Worm (Caenorhabditis elegans): ENCODE measurements around the gene daf-2.

daf-2 gene

ce11 chrIII:2947251-2947650, 93.4 kb downstream of the daf-2 start (continued):
- TF ChIP-seq somi-1 (GFP tag; optimal IDR thresholded peaks at IDR 0.05) (no peak), attf-5 (GFP tag; optimal IDR thresholded peaks at IDR 0.05) (peak; percentile 38), efl-1 (GFP tag; optimal IDR thresholded peaks at IDR 0.05) (no peak), K12H6.12 (tag; optimal IDR thresholded peaks at IDR 0.05) (no peak), hmg-1.2 (GFP tag; IDR thresholded peaks at IDR 0.05) (peak; percentile 95), rcor-1 (GFP tag; IDR thresholded peaks at IDR 0.05) (0 out of 2 replicates have a peak, but pooled peaks have one; percentile 25), ztf-25 (GFP tag; IDR thresholded peaks at IDR 0.05) (no peak), mcd-1 (GFP tag; IDR thresholded peaks at IDR 0.05) (peak; percentile 36), snpc-4 (GFP tag; optimal IDR thresholded peaks at IDR 0.05) (no peak), snpc-4 (tag; optimal IDR thresholded peaks at IDR 0.05) (no peak), C17E4.6 (GFP tag; IDR thresholded peaks at IDR 0.05) (no peak), attf-6 (GFP tag; IDR thresholded peaks at IDR 0.05) (no peak), F22D6.2 (tag; optimal IDR thresholded peaks at IDR 0.05) (no peak), hsf-1 (GFP tag; IDR thresholded peaks at IDR 0.05) (no peak), ccch-3 (GFP tag; optimal IDR thresholded peaks at IDR 0.05) (no peak), bed-1 (GFP tag; IDR thresholded peaks at IDR 0.05) (no peak), F57C9.4 (tag; optimal IDR thresholded peaks at IDR 0.05) (no peak), madf-3 (GFP tag; IDR thresholded peaks at IDR 0.05) (no peak), nfyb-1 (GFP tag; IDR thresholded peaks at IDR 0.05) (no peak), zfh-2 (GFP tag; conservative IDR thresholded peaks at IDR 0.05) (peak; percentile 50; the same call in 1 of the 2 replicates), nfya-2 (GFP tag; IDR thresholded peaks at IDR 0.05) (no peak), F49E8.2 (tag; optimal IDR thresholded peaks at IDR 0.05; ENCODE audit: insufficient read depth) (no peak), T07F8.4 (tag; optimal IDR thresholded peaks at IDR 0.05) (no peak)

ce11 chrIII:2946626-2947168, 93.9 kb downstream of the daf-2 start, which contains the start of gene H05C05.1:
TSS of gene H05C05.1 (plus strand) at chrIII:2947118.
- TF ChIP-seq madf-8 (GFP tag; conservative IDR thresholded peaks at IDR 0.05), result peak; percentile 87
- TF ChIP-seq hmg-1.2 (GFP tag; IDR thresholded peaks at IDR 0.05), result peak; percentile 35; the same call in 1 of the 2 replicates
- no peak for TF ChIP-seq cebp-2 (GFP tag; IDR thresholded peaks at IDR 0.05)
- TF ChIP-seq ceh-58 (GFP tag; IDR thresholded peaks at IDR 0.05), result no peak
- peak; percentile 66 for TF ChIP-seq tlf-1 (GFP tag; optimal IDR thresholded peaks at IDR 0.05)
- TF ChIP-seq D2030.7 (GFP tag; IDR thresholded peaks at IDR 0.05), result peak; percentile 80
- TF ChIP-seq dpff-1 (tag; optimal IDR thresholded peaks at IDR 0.05), result no peak
- no peak for TF ChIP-seq Y53G8AR.9 (GFP tag; conservative IDR thresholded peaks at IDR 0.05)
- TF ChIP-seq lin-54 (GFP tag; optimal IDR thresholded peaks at IDR 0.05), result peak; percentile 45
- no peak for TF ChIP-seq hmg-20 (GFP tag; IDR thresholded peaks at IDR 0.05)
- peak; percentile 100 for TF ChIP-seq lsl-1 (GFP tag; optimal IDR thresholded peaks at IDR 0.05)
- no peak for TF ChIP-seq F57A8.1 (GFP tag; optimal IDR thresholded peaks at IDR 0.05)
- TF ChIP-seq snpc-1.3 (tag; optimal IDR thresholded peaks at IDR 0.05; ENCODE audit: insufficient read depth), result peak; percentile 44
- TF ChIP-seq him-1 (tag; optimal IDR thresholded peaks at IDR 0.05), result peak; percentile 32
- no peak for TF ChIP-seq nhr-27 (tag; optimal IDR thresholded peaks at IDR 0.05)
- TF ChIP-seq mxl-1 (tag; optimal IDR thresholded peaks at IDR 0.05), result no peak
- no peak for TF ChIP-seq nfya-2 (GFP tag; IDR thresholded peaks at IDR 0.05)
- TF ChIP-seq snpc-3.4 (tag; optimal IDR thresholded peaks at IDR 0.05), result peak; percentile 50
- no peak for TF ChIP-seq F39B2.1 (GFP tag; IDR thresholded peaks at IDR 0.05)
- TF ChIP-seq attf-5 (GFP tag; optimal IDR thresholded peaks at IDR 0.05), result no peak
- TF ChIP-seq rcor-1 (GFP tag; IDR thresholded peaks at IDR 0.05), result peak; percentile 56; the same call in 1 of the 2 replicates
- TF ChIP-seq fkh-3 (tag; optimal IDR thresholded peaks at IDR 0.05), result no peak
- peak; percentile 98 for TF ChIP-seq F33H1.4 (GFP tag; IDR thresholded peaks at IDR 0.05)
- TF ChIP-seq F49E8.2 (tag; optimal IDR thresholded peaks at IDR 0.05; ENCODE audit: insufficient read depth), result peak; percentile 21
- TF ChIP-seq lin-35 (GFP tag; optimal IDR thresholded peaks at IDR 0.05), result no peak
- TF ChIP-seq ekl-4 (GFP tag; IDR thresholded peaks at IDR 0.05), result peak; percentile 63
- TF ChIP-seq nhr-80 (tag; optimal IDR thresholded peaks at IDR 0.05), result no peak
- TF ChIP-seq sdz-38 (tag; optimal IDR thresholded peaks at IDR 0.05), result no peak
- no peak for TF ChIP-seq ceh-79 (tag; optimal IDR thresholded peaks at IDR 0.05)
- TF ChIP-seq B0336.3 (GFP tag; IDR thresholded peaks at IDR 0.05), result no peak
- no peak for TF ChIP-seq madf-3 (GFP tag; IDR thresholded peaks at IDR 0.05)
